Fruit fly (Drosophila melanogaster): Measurements from ENCODE around the gene CG43120.

- no peak for TF ChIP-seq tai (GFP tag; optimal IDR thresholded peaks at IDR 0.05)
- TF ChIP-seq h (GFP tag; optimal IDR thresholded peaks at IDR 0.05) = no peak
- TF ChIP-seq GATAd (GFP tag; optimal IDR thresholded peaks at IDR 0.05) = no peak
- no peak for TF ChIP-seq Mio (GFP tag; optimal IDR thresholded peaks at IDR 0.05)
Measured at dm6 chr3L:14335880-14336279, 45.8 kb upstream of the CG43120 start.
